Worm (Caenorhabditis elegans) whole organism, L1 larva: ENCODE data around the gene npr-7.

Source experiments
- blmp-1 ChIP-seq: fragments of 150-350 bp; optimal IDR thresholded peaks from 2 replicates; lab custom pipeline; 2014; ENCODE audit warnings: missing biosample characterization, missing genetic modification characterization
- nhr-11 ChIP-seq: fragments of 150-350 bp; optimal IDR thresholded peaks from 2 replicates; lab custom pipeline; 2014; ENCODE audit warnings: missing biosample characterization, missing genetic modification characterization
- unc-30 ChIP-seq: sonication (generic microtip); optimal IDR thresholded peaks from 2 replicates; lab custom pipeline; 2017; ENCODE audit warnings: missing biosample characterization, missing genetic modification characterization

DNA sequence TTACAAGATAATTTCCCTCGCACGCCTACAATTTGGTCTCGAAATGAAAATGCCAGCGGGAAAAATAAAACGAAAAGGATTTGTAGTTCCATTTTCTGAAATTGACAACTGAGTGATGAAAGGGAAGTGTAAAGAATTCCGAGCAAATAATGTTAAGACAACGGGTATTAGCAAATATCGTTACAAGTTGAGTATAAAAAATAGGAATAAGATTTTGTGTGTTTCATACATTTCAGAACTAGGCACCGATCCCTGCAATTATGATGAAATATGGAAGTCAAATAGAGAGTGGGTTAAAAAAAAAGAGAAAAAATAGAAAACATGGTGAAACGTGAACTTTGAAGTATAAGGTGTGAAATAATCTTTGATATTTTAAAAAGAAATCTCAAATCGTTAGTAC is 4.6 kb downstream of the npr-7 start, which contains the start of gene ttr-38:
- TF ChIP-seq unc-30 (tag; lab: Kevin White, UChicago) (no peak), nhr-11 (tag; lab: Kevin White, UChicago) (no peak), blmp-1 (tag; lab: Kevin White, UChicago) (no peak)
